Worm (Caenorhabditis elegans) whole organism, L2 larva: ENCODE results near the gene H04M03.11.

Experiments used
- C34F6.9 ChIP-seq: fragments of 150-350 bp; optimal IDR thresholded peaks from 2 replicates; lab custom pipeline; 2014; ENCODE audit warnings: missing biosample characterization, missing genetic modification characterization
- F13H6.1 ChIP-seq: sonication (generic microtip); optimal IDR thresholded peaks from 2 replicates; lab custom pipeline; 2016; ENCODE audit warnings: missing genetic modification characterization, missing compliant biosample characterization
- R02D3.7 ChIP-seq: fragments of 150-350 bp; optimal IDR thresholded peaks from 2 replicates; lab custom pipeline; 2014; ENCODE audit warnings: missing biosample characterization, missing genetic modification characterization
- Y55F3AM.14 ChIP-seq: fragments of 200-800 bp; sonication (Bioruptor generic); optimal IDR thresholded peaks from 2 replicates; lab custom pipeline; 2018; ENCODE audit warnings: mild to moderate bottlenecking, missing genetic modification characterization, missing compliant biosample characterization
- ZK546.5 ChIP-seq: sonication (generic microtip); optimal IDR thresholded peaks from 2 replicates; lab custom pipeline; 2017; ENCODE audit warnings: missing biosample characterization, missing genetic modification characterization
- alr-1 ChIP-seq: fragments of 150-350 bp; optimal IDR thresholded peaks from 2 replicates; lab custom pipeline; 2014; ENCODE audit warnings: missing biosample characterization, missing genetic modification characterization
- aly-2 ChIP-seq: fragments of 150-350 bp; optimal IDR thresholded peaks from 2 replicates; lab custom pipeline; 2014; ENCODE audit warnings: missing biosample characterization, missing genetic modification characterization
- ama-1 ChIP-seq: fragments of 150-350 bp; optimal IDR thresholded peaks from 2 replicates; lab custom pipeline; 2018; ENCODE audit warnings: inconsistent platforms
- blmp-1 ChIP-seq: sonication (generic microtip); optimal IDR thresholded peaks from 2 replicates; lab custom pipeline; 2017; ENCODE audit warnings: missing genetic modification characterization, mild to moderate bottlenecking, missing compliant biosample characterization, antibody characterized with exemption, moderate library complexity; ENCODE audit not compliant: insufficient read depth
- ceh-16 ChIP-seq: fragments of 150-350 bp; optimal IDR thresholded peaks from 2 replicates; lab custom pipeline; 2014; ENCODE audit warnings: missing biosample characterization, missing genetic modification characterization
- crh-2 ChIP-seq: sonication (generic microtip); optimal IDR thresholded peaks from 2 replicates; lab custom pipeline; 2017; ENCODE audit warnings: missing biosample characterization, missing genetic modification characterization
- elt-1 ChIP-seq: fragments of 150-350 bp; optimal IDR thresholded peaks from 2 replicates; lab custom pipeline; 2014; ENCODE audit warnings: missing biosample characterization, missing genetic modification characterization
- elt-3 ChIP-seq: sonication (generic microtip); optimal IDR thresholded peaks from 2 replicates; lab custom pipeline; 2017; ENCODE audit warnings: missing biosample characterization, missing genetic modification characterization
- gmeb-1 ChIP-seq: fragments of 150-350 bp; optimal IDR thresholded peaks from 2 replicates; lab custom pipeline; 2014; ENCODE audit warnings: missing biosample characterization, missing genetic modification characterization
- lin-11 ChIP-seq: fragments of 150-350 bp; sonication (generic microtip); optimal IDR thresholded peaks from 2 replicates; lab custom pipeline; 2014; ENCODE audit warnings: missing biosample characterization, missing genetic modification characterization, inconsistent platforms, mixed read lengths
- lin-39 ChIP-seq: fragments of 150-350 bp; optimal IDR thresholded peaks from 2 replicates; lab custom pipeline; 2014; ENCODE audit warnings: missing biosample characterization, missing genetic modification reagents, missing genetic modification characterization
- mab-5 ChIP-seq: fragments of 150-350 bp; optimal IDR thresholded peaks from 2 replicates; lab custom pipeline; 2014; ENCODE audit warnings: missing biosample characterization, missing genetic modification characterization
- mbf-1 ChIP-seq: sonication (generic microtip); optimal IDR thresholded peaks from 2 replicates; lab custom pipeline; 2017; ENCODE audit warnings: missing biosample characterization, missing genetic modification characterization
- mdl-1 ChIP-seq, 2 experiments: fragments of 150-350 bp in 1 of 2; sonication (generic microtip) in 1 of 2; optimal IDR thresholded peaks; 2 replicates each; lab custom pipeline; 2017; ENCODE audit warnings: missing biosample characterization in 2 of 2, missing genetic modification characterization in 2 of 2
- nhr-11 ChIP-seq: fragments of 150-350 bp; optimal IDR thresholded peaks from 2 replicates; lab custom pipeline; 2014; ENCODE audit warnings: missing biosample characterization, missing genetic modification characterization
- nhr-129 ChIP-seq: fragments of 150-350 bp; optimal IDR thresholded peaks from 2 replicates; lab custom pipeline; 2014; ENCODE audit warnings: missing biosample characterization, missing genetic modification characterization
- nhr-21 ChIP-seq: fragments of 150-350 bp; optimal IDR thresholded peaks from 2 replicates; lab custom pipeline; 2014; ENCODE audit warnings: missing biosample characterization, missing genetic modification characterization
- nhr-23 ChIP-seq: fragments of 150-350 bp; optimal IDR thresholded peaks from 2 replicates; lab custom pipeline; 2014; ENCODE audit warnings: missing biosample characterization, missing genetic modification reagents, missing genetic modification characterization
- nhr-25 ChIP-seq: fragments of 150-350 bp; sonication (generic microtip); optimal IDR thresholded peaks from 3 replicates; lab custom pipeline; 2014; ENCODE audit warnings: missing biosample characterization, missing genetic modification characterization
- nhr-6 ChIP-seq: fragments of 150-350 bp; optimal IDR thresholded peaks from 2 replicates; lab custom pipeline; 2014; ENCODE audit warnings: missing biosample characterization, missing genetic modification characterization
- nhr-77 ChIP-seq: fragments of 150-350 bp; optimal IDR thresholded peaks from 2 replicates; lab custom pipeline; 2014; ENCODE audit warnings: missing biosample characterization, missing genetic modification characterization
- sem-4 ChIP-seq: fragments of 150-350 bp; optimal IDR thresholded peaks from 2 replicates; lab custom pipeline; 2014; ENCODE audit warnings: missing biosample characterization, missing genetic modification reagents, missing genetic modification characterization
- skn-1 ChIP-seq: sonication (generic microtip); optimal IDR thresholded peaks from 2 replicates; lab custom pipeline; 2017; ENCODE audit warnings: missing biosample characterization, missing genetic modification characterization
- sma-3 ChIP-seq: sonication (generic microtip); optimal IDR thresholded peaks from 2 replicates; lab custom pipeline; 2016; ENCODE audit warnings: missing genetic modification reagents, missing genetic modification characterization, missing compliant biosample characterization
- sma-9 ChIP-seq, 2 experiments: fragments of 150-350 bp in 1 of 2; sonication (generic microtip) in 1 of 2; optimal IDR thresholded peaks; 2 replicates each; lab custom pipeline; 2014 to 2016; ENCODE audit warnings: missing genetic modification characterization in 2 of 2, mild to moderate bottlenecking in 1 of 2, missing biosample characterization in 1 of 2, missing compliant biosample characterization in 1 of 2, missing genetic modification reagents in 1 of 2, moderate library complexity in 1 of 2
- snpc-4 ChIP-seq: fragments of 150-350 bp; optimal IDR thresholded peaks from 2 replicates; lab custom pipeline; 2014; ENCODE audit warnings: missing biosample characterization, missing genetic modification characterization
- unc-39 ChIP-seq: fragments of 150-350 bp; optimal IDR thresholded peaks from 2 replicates; lab custom pipeline; 2014; ENCODE audit warnings: missing biosample characterization, missing genetic modification characterization
- unc-55 ChIP-seq: fragments of 150-350 bp; sonication (generic microtip); optimal IDR thresholded peaks from 3 replicates; lab custom pipeline; 2014; ENCODE audit warnings: missing biosample characterization, missing genetic modification reagents, missing genetic modification characterization
- unc-62 ChIP-seq: fragments of 150-350 bp; optimal IDR thresholded peaks from 2 replicates; lab custom pipeline; 2014; ENCODE audit warnings: missing biosample characterization, missing genetic modification reagents, missing genetic modification characterization
- ztf-11 ChIP-seq: sonication (generic microtip); optimal IDR thresholded peaks from 2 replicates; lab custom pipeline; 2017; ENCODE audit warnings: missing biosample characterization, missing genetic modification characterization
- ztf-4 ChIP-seq: fragments of 150-350 bp; optimal IDR thresholded peaks from 2 replicates; lab custom pipeline; 2014; ENCODE audit warnings: missing biosample characterization, missing genetic modification characterization

Gene H04M03.11

ce11 chrIV:5877246-5877645 is 7.2 kb downstream of the H04M03.11 start, which contains the start of gene srv-21:
Gene srv-21, minus strand, starts transcription at chrIV:5877346.
- TF ChIP-seq crh-2 (tag; lab: Kevin White, UChicago) (no peak), ama-1 (lab: Kevin White, UChicago) (no peak), lin-11 (tag; lab: Kevin White, UChicago) (no peak), nhr-23 (tag; lab: Kevin White, UChicago) (no peak), nhr-11 (tag; lab: Kevin White, UChicago) (no peak), unc-39 (tag; lab: Kevin White, UChicago) (no peak), unc-62 (GFP tag; lab: Kevin White, UChicago) (no peak), ZK546.5 (tag; lab: Kevin White, UChicago) (no peak), skn-1 (tag; lab: Kevin White, UChicago) (no peak), sem-4 (tag; lab: Kevin White, UChicago) (no peak)
- TF ChIP-seq, all 48 proteins: peak for 0

DNA sequence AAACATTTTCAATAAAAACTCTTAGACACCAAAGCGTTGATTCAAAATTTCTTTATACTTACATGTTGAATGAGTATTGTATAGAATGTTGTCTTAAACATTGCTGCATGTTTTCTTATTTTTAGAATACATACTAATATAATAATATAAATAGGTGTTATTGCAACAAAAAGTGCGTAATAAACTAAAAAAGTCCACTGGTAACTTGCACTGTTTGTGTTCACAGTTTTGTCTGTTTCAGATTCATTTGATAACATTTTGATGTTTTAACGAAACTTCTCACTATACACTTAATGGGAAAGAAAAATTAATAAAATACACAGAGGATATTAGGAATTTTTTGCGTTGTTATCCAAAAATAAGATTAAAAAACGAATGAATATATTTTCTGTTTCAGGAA is 10.6 kb downstream of the H04M03.11 start, which contains the start of gene srv-19:
TSS of gene srv-19 (minus strand) at position 101 of the 400 bp plus-strand sequence.
- no peak for TF ChIP-seq nhr-77 (tag; lab: Kevin White, UChicago)
- TF ChIP-seq mbf-1 (tag; lab: Kevin White, UChicago): no peak
- no peak for TF ChIP-seq R02D3.7
- no peak for TF ChIP-seq nhr-23 (tag; lab: Kevin White, UChicago)
- TF ChIP-seq unc-39 (tag; lab: Kevin White, UChicago): no peak
- TF ChIP-seq sma-3: no peak
- TF ChIP-seq gmeb-1 (tag; lab: Kevin White, UChicago): no peak
- TF ChIP-seq aly-2 (tag; lab: Kevin White, UChicago): no peak
- TF ChIP-seq snpc-4 (tag; lab: Kevin White, UChicago): no peak
- no peak for TF ChIP-seq lin-39
- no peak for TF ChIP-seq nhr-21 (tag; lab: Kevin White, UChicago)
- TF ChIP-seq elt-3 (tag; lab: Kevin White, UChicago): no peak
- no peak for TF ChIP-seq elt-1
- TF ChIP-seq ztf-4: no peak
- no peak for TF ChIP-seq skn-1 (tag; lab: Kevin White, UChicago)
- no peak for TF ChIP-seq ztf-11 (tag; lab: Kevin White, UChicago)
- no peak for TF ChIP-seq nhr-129 (tag; lab: Kevin White, UChicago)
- TF ChIP-seq lin-11 (tag; lab: Kevin White, UChicago): no peak

DNA sequence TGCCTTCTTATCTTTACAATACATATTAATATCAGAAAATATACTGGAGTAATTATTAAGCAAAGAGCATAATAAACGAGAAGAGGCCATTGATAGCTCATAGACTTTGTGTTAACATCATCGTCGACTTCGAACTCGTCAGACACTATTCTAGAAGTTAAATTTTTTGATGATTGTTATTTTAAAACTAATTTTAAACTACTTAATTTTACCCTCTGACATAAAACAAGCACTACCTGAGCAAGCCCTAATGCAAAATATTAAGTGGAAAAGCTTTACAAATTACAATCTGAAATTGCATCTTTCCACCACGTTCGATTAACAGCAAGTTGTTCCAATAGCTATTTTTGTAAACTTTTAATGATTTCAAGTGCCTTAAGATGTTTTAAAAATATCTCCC is 14.3 kb downstream of the H04M03.11 start, which contains the start of gene srv-17:
TSS of gene srv-17 (minus strand) at position 101 of the 400 bp plus-strand sequence.
- TF ChIP-seq elt-1 (no peak), blmp-1 (tag; lab: Kevin White, UChicago) (no peak), nhr-21 (tag; lab: Kevin White, UChicago) (no peak), lin-39 (no peak), nhr-25 (no peak), mab-5 (tag; lab: Kevin White, UChicago) (no peak), mdl-1 (tag; optimal IDR thresholded peaks at IDR 0.05; lab: Kevin White, UChicago) (no peak), sma-9 (GFP tag; optimal IDR thresholded peaks at IDR 0.05; lab: Kevin White, UChicago) (no peak), sma-9 (tag; optimal IDR thresholded peaks at IDR 0.05; lab: Kevin White, UChicago) (no peak), F13H6.1 (no peak), alr-1 (tag; lab: Kevin White, UChicago) (no peak), ceh-16 (tag; lab: Kevin White, UChicago) (no peak)

DNA sequence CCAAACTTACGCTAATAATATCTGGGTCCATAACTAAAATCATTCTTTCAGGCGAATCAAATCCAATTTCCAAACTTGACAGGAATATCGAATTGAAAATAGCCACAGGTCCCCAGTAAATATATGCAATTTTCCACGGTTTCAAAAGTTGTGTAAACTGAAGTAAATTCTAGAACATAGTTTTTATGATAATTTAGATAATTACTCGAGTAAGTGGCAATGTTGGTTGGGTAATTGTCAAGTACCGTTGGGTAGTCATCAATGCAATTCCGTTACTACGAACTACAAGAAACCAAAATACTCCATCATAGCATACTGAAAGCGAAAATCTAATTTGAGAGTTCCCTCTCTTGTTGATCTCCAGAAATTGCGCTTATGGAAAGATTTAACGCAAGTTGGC is 15.0 kb downstream of the H04M03.11 start:
- TF ChIP-seq mdl-1 (tag; optimal IDR thresholded peaks at IDR 0.05; lab: Kevin White, UChicago) (no peak), unc-55 (GFP tag; lab: Kevin White, UChicago) (no peak), C34F6.9 (tag; lab: Kevin White, UChicago) (no peak), crh-2 (tag; lab: Kevin White, UChicago) (no peak), nhr-6 (tag; lab: Kevin White, UChicago) (no peak), ceh-16 (tag; lab: Kevin White, UChicago) (no peak), Y55F3AM.14 (GFP tag; lab: Kevin White, UChicago) (no peak), nhr-21 (tag; lab: Kevin White, UChicago) (no peak)
- TF ChIP-seq, all 48 proteins: peak for 0
